Worm (Caenorhabditis elegans): ENCODE data around the gene dct-18.

- no peak for TF ChIP-seq R02D3.7 (tag; optimal IDR thresholded peaks at IDR 0.05)
- no peak for TF ChIP-seq ama-1 (optimal IDR thresholded peaks at IDR 0.05)
- no peak for TF ChIP-seq nhr-76 (tag; optimal IDR thresholded peaks at IDR 0.05)
These were observed 7.5 kb downstream of the dct-18 start for ce11 chrII:12939161-12939560.
